Fruit fly (Drosophila melanogaster) whole organism, prepupa: ENCODE results near the gene CG13659.
A peak's percentile ranks its signal among the peaks of the same experiment; 100 is the strongest.

Experiments used
- CG1621 ChIP-seq: fragments of 200-800 bp; sonication (Bioruptor generic); optimal IDR thresholded peaks from 3 replicates; lab custom pipeline; 2018; ENCODE audit warnings: missing biosample characterization, mild to moderate bottlenecking, missing genetic modification characterization
- CG16779 ChIP-seq: fragments of 200-800 bp; sonication (Bioruptor generic); optimal IDR thresholded peaks from 3 replicates; lab custom pipeline; 2017; ENCODE audit warnings: missing biosample characterization, mild to moderate bottlenecking, missing genetic modification characterization
- CG4318 ChIP-seq: fragments of 200-800 bp; sonication (Bioruptor generic); optimal IDR thresholded peaks from 3 replicates; lab custom pipeline; 2017; ENCODE audit warnings: missing biosample characterization, mild to moderate bottlenecking, missing genetic modification characterization
- CG6163 ChIP-seq: fragments of 200-800 bp; sonication (Bioruptor generic); IDR thresholded peaks from 3 replicates; pipeline ENCODE4 v1.3.6; 2022; ENCODE audit warnings: missing biosample characterization, missing genetic modification characterization
- CG6854 ChIP-seq: fragments of 200-800 bp; sonication (Bioruptor generic); optimal IDR thresholded peaks from 2 replicates; lab custom pipeline; 2017; ENCODE audit warnings: missing biosample characterization, mild to moderate bottlenecking, missing genetic modification characterization
- CG7368 ChIP-seq: fragments of 200-800 bp; sonication (Bioruptor generic); optimal IDR thresholded peaks from 3 replicates; lab custom pipeline; 2016; ENCODE audit warnings: missing biosample characterization, missing genetic modification characterization
- Sox15 ChIP-seq: fragments of 200-800 bp; sonication (Bioruptor generic); optimal IDR thresholded peaks from 3 replicates; lab custom pipeline; 2016; ENCODE audit warnings: missing biosample characterization, missing genetic modification characterization
- dac ChIP-seq: fragments of 200-800 bp; sonication (Bioruptor generic); optimal IDR thresholded peaks from 2 replicates; lab custom pipeline; 2017; ENCODE audit warnings: missing biosample characterization, mild to moderate bottlenecking, missing genetic modification characterization
- eg ChIP-seq: fragments of 200-800 bp; sonication (Bioruptor generic); IDR thresholded peaks from 3 replicates; pipeline ENCODE4 v1.3.6; 2022; ENCODE audit warnings: missing biosample characterization, missing genetic modification characterization
- esn ChIP-seq: fragments of 200-800 bp; sonication (Bioruptor generic); optimal IDR thresholded peaks from 2 replicates; lab custom pipeline; 2016; ENCODE audit warnings: missing biosample characterization, mild to moderate bottlenecking, missing genetic modification characterization, moderate library complexity
- pdm3 ChIP-seq: fragments of 200-800 bp; sonication (Bioruptor generic); optimal IDR thresholded peaks from 3 replicates; lab custom pipeline; 2016; ENCODE audit warnings: missing biosample characterization, missing genetic modification characterization
- spab ChIP-seq: fragments of 200-800 bp; sonication (Bioruptor generic); optimal IDR thresholded peaks from 2 replicates; lab custom pipeline; 2017; ENCODE audit warnings: missing biosample characterization, mild to moderate bottlenecking, missing genetic modification characterization, missing genetic modification reagents

DNA sequence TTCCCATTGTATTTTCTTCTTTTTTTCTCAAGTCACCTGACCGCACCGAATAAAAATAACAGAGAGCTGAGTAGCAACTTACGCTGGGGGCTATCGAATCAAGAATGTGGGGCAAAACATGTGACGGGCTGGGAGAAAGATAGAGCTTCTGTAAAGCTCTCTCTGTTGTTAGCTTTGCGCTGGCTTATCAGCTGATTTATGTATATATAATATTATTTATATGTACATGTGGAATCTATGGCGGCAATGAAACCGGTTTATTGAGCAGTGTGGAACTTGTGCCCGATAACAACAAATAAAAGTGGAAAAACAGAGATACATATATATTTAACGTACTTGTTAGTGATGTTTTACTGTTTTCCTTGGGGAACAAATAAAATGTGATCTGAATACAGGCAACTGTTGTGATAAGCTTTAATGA lies 7.8 kb upstream of the CG13659 start, which contains the start of gene CG31098:
- no peak for TF ChIP-seq CG4318 (GFP tag; lab: Kevin White, UChicago)
- no peak for TF ChIP-seq eg (GFP tag; lab: Robert Waterston, UW)
- TF ChIP-seq pdm3 (GFP tag; lab: Kevin White, UChicago), result no peak
- TF ChIP-seq spab (GFP tag; lab: Kevin White, UChicago), result no peak
- TF ChIP-seq CG6854 (GFP tag; lab: Kevin White, UChicago), result no peak
- no peak for TF ChIP-seq Sox15 (GFP tag; lab: Kevin White, UChicago)
- TF ChIP-seq CG7368 (GFP tag; lab: Kevin White, UChicago), result no peak
- no peak for TF ChIP-seq esn (GFP tag; lab: Kevin White, UChicago)
- TF ChIP-seq CG1621, result no peak
- TF ChIP-seq dac (GFP tag; lab: Kevin White, UChicago), result no peak
- TF ChIP-seq CG16779 (tag; lab: Kevin White, UChicago), result peak; percentile 55
- TF ChIP-seq CG6163 (GFP tag; lab: Robert Waterston, UW), result no peak; the same call in 1 of the 3 replicates
